Fruit fly (Drosophila melanogaster) whole organism, wandering third instar larva: Measurements from ENCODE around the gene Oscillin.

ENCODE experiments used
- CG9705 ChIP-seq: fragments of 200-800 bp; sonication (Bioruptor generic); optimal IDR thresholded peaks from 2 replicates; lab custom pipeline; 2018; ENCODE audit warnings: missing biosample characterization, mild to moderate bottlenecking, missing genetic modification characterization
- CrebA ChIP-seq: fragments of 200-800 bp; sonication (Bioruptor generic); optimal IDR thresholded peaks from 2 replicates; lab custom pipeline; 2016; ENCODE audit warnings: missing biosample characterization, mild to moderate bottlenecking, missing genetic modification characterization, borderline replicate concordance
- Dfd ChIP-seq: fragments of >200 bp; optimal IDR thresholded peaks from 2 replicates; lab custom pipeline; 2017; ENCODE audit warnings: missing biosample characterization, missing genetic modification characterization
- Dif ChIP-seq: fragments of 200-275, 200-300 bp; sonication (Bioruptor generic); optimal IDR thresholded peaks from 2 replicates; lab custom pipeline; 2018; ENCODE audit warnings: missing biosample characterization, missing genetic modification characterization; ENCODE audit not compliant: partially characterized antibody
- HLH106 ChIP-seq: fragments of 200-800 bp; optimal IDR thresholded peaks from 3 replicates; lab custom pipeline; 2019; ENCODE audit warnings: missing biosample characterization, mild to moderate bottlenecking, missing genetic modification characterization, moderate library complexity
- Hr83 ChIP-seq: fragments of 200-300 bp; sonication (Bioruptor generic); optimal IDR thresholded peaks from 2 replicates; lab custom pipeline; 2016; ENCODE audit warnings: missing biosample characterization, mild to moderate bottlenecking, missing genetic modification characterization, moderate library complexity; ENCODE audit not compliant: poor library complexity, severe bottlenecking
- Jra ChIP-seq: sonication (Bioruptor generic); optimal IDR thresholded peaks from 2 replicates; lab custom pipeline; 2016; ENCODE audit warnings: missing biosample characterization, missing genetic modification characterization
- Mio ChIP-seq: sonication (Bioruptor generic); optimal IDR thresholded peaks from 2 replicates; lab custom pipeline; 2016; ENCODE audit warnings: missing biosample characterization, missing genetic modification characterization
- Myc ChIP-seq: fragments of >200 bp; optimal IDR thresholded peaks from 2 replicates; lab custom pipeline; 2017
- OdsH ChIP-seq: fragments of 200-800 bp; sonication (Bioruptor generic); optimal IDR thresholded peaks from 2 replicates; lab custom pipeline; 2016; ENCODE audit warnings: missing biosample characterization, mild to moderate bottlenecking, missing genetic modification characterization
- Rel ChIP-seq, 2 experiments: fragments of 200-800 bp; sonication (Bioruptor generic) in 1 of 2; optimal IDR thresholded peaks; 2 replicates in 1 of 2; 3 replicates in 1 of 2; lab custom pipeline; 2016 to 2019; ENCODE audit warnings: mild to moderate bottlenecking in 2 of 2, missing biosample characterization in 2 of 2, missing genetic modification characterization in 2 of 2, moderate library complexity in 1 of 2
- Sp1 ChIP-seq: fragments of 200-800 bp; sonication (Bioruptor generic); optimal IDR thresholded peaks from 3 replicates; lab custom pipeline; 2019; ENCODE audit warnings: missing biosample characterization, mild to moderate bottlenecking, missing genetic modification characterization, moderate library complexity
- Vsx2 ChIP-seq: fragments of 200-300, 225-300 bp; sonication (Bioruptor generic); optimal IDR thresholded peaks from 2 replicates; lab custom pipeline; 2018; ENCODE audit warnings: missing biosample characterization, missing genetic modification characterization; ENCODE audit not compliant: partially characterized antibody
- br ChIP-seq: fragments of 200-800 bp; sonication (Bioruptor generic); optimal IDR thresholded peaks from 2 replicates; lab custom pipeline; 2016; ENCODE audit warnings: missing biosample characterization, missing genetic modification characterization
- brk ChIP-seq: fragments of 200-800 bp; sonication (Bioruptor generic); optimal IDR thresholded peaks from 2 replicates; lab custom pipeline; 2016; ENCODE audit warnings: missing biosample characterization, mild to moderate bottlenecking, missing genetic modification characterization
- dl ChIP-seq, 2 experiments: fragments of 175-275, 200-275 bp in 1 of 2; fragments of 200-275 bp in 1 of 2; sonication (Bioruptor generic); optimal IDR thresholded peaks; lab custom pipeline; 2018; ENCODE audit warnings: mild to moderate bottlenecking in 2 of 2, missing biosample characterization in 2 of 2, missing genetic modification characterization in 2 of 2, moderate library complexity in 2 of 2; ENCODE audit not compliant: partially characterized antibody in 2 of 2, insufficient read depth in 1 of 2
- dmrt93B ChIP-seq: fragments of 200-800 bp; sonication (Bioruptor generic); optimal IDR thresholded peaks from 2 replicates; lab custom pipeline; 2018; ENCODE audit warnings: missing biosample characterization, mild to moderate bottlenecking, missing genetic modification characterization
- dsf ChIP-seq: sonication (Bioruptor generic); optimal IDR thresholded peaks from 2 replicates; lab custom pipeline; 2016; ENCODE audit warnings: missing biosample characterization, missing genetic modification characterization, borderline replicate concordance
- fru ChIP-seq: fragments of 200-800 bp; sonication (Bioruptor generic); optimal IDR thresholded peaks from 3 replicates; lab custom pipeline; 2016; ENCODE audit warnings: missing biosample characterization, mild to moderate bottlenecking, missing genetic modification characterization
- lola ChIP-seq: fragments of >200 bp; optimal IDR thresholded peaks from 2 replicates; lab custom pipeline; 2017; ENCODE audit warnings: missing biosample characterization, missing genetic modification characterization
- pan ChIP-seq: fragments of >200 bp; optimal IDR thresholded peaks from 2 replicates; lab custom pipeline; 2017
- rgr ChIP-seq: fragments of 200-800 bp; sonication (Bioruptor generic); optimal IDR thresholded peaks from 3 replicates; lab custom pipeline; 2016; ENCODE audit warnings: missing biosample characterization, mild to moderate bottlenecking, missing genetic modification characterization
- sage ChIP-seq: fragments of 200-800 bp; sonication (Bioruptor generic); optimal IDR thresholded peaks from 2 replicates; lab custom pipeline; 2016; ENCODE audit warnings: missing biosample characterization, mild to moderate bottlenecking, missing genetic modification characterization
- sv ChIP-seq: fragments of 200-800 bp; sonication (Bioruptor generic); optimal IDR thresholded peaks from 3 replicates; lab custom pipeline; 2016; ENCODE audit warnings: missing biosample characterization, missing genetic modification characterization
- tai ChIP-seq: sonication (Bioruptor generic); optimal IDR thresholded peaks from 2 replicates; lab custom pipeline; 2016; ENCODE audit warnings: missing biosample characterization, missing genetic modification characterization
- usp ChIP-seq: fragments of >200 bp; optimal IDR thresholded peaks from 2 replicates; lab custom pipeline; 2017; ENCODE audit warnings: missing biosample characterization, missing genetic modification characterization
- woc ChIP-seq: sonication (Bioruptor generic); optimal IDR thresholded peaks from 2 replicates; lab custom pipeline; 2016; ENCODE audit warnings: missing biosample characterization, mild to moderate bottlenecking, missing genetic modification characterization

Gene Oscillin

dm6 chr2L:5581016-5581415 lies 34.1 kb downstream of the Oscillin start, which contains the start of gene CG14011:
Gene CG14011, minus strand, starts transcription at chr2L:5581116.
- no peak for TF ChIP-seq sage (GFP tag; lab: Kevin White, UChicago)
- TF ChIP-seq Myc (lab: Kevin White, UChicago), result no peak
- no peak for TF ChIP-seq Hr83
- no peak for TF ChIP-seq dmrt93B (GFP tag; lab: Kevin White, UChicago)
- no peak for TF ChIP-seq pan (lab: Kevin White, UChicago)
- TF ChIP-seq lola, result no peak
- TF ChIP-seq CG9705 (GFP tag; lab: Kevin White, UChicago), result no peak
- TF ChIP-seq Dif (GFP tag; lab: Kevin White, UChicago), result no peak
- no peak for TF ChIP-seq HLH106
- TF ChIP-seq Dfd (GFP tag; lab: Kevin White, UChicago), result no peak
- no peak for TF ChIP-seq Sp1 (GFP tag; lab: Kevin White, UChicago)
- TF ChIP-seq woc (GFP tag; lab: Kevin White, UChicago), result no peak
- no peak for TF ChIP-seq dl (GFP tag; optimal IDR thresholded peaks at IDR 0.05; lab: Kevin White, UChicago; ENCODE audit: insufficient read depth in 1 of 2, partially characterized antibody in 2 of 2)
- no peak for TF ChIP-seq sv
- TF ChIP-seq, all 38 proteins: peak for 0

dm6 chr2L:5588314-5588713 lies 41.4 kb downstream of the Oscillin start, which contains the start of gene CG7251:
Gene CG7251, minus strand, starts transcription at chr2L:5588414.
- TF ChIP-seq dmrt93B (GFP tag; lab: Kevin White, UChicago), result no peak
- TF ChIP-seq br (GFP tag; lab: Kevin White, UChicago), result no peak
- TF ChIP-seq Mio (GFP tag; lab: Kevin White, UChicago), result no peak
- TF ChIP-seq fru (GFP tag; lab: Kevin White, UChicago), result no peak
- no peak for TF ChIP-seq Jra (GFP tag; lab: Kevin White, UChicago)
- TF ChIP-seq usp (GFP tag; lab: Kevin White, UChicago), result no peak
- no peak for TF ChIP-seq CrebA (GFP tag; lab: Kevin White, UChicago)
- no peak for TF ChIP-seq dsf (GFP tag; lab: Kevin White, UChicago)
- TF ChIP-seq sv, result no peak
- no peak for TF ChIP-seq OdsH (GFP tag; lab: Kevin White, UChicago)

- TF ChIP-seq Dfd (GFP tag; lab: Kevin White, UChicago), result peak; percentile 85
- TF ChIP-seq woc (GFP tag; lab: Kevin White, UChicago), result no peak
Observed at dm6 chr2L:5593839-5594238, 47.0 kb downstream of the Oscillin start.

DNA sequence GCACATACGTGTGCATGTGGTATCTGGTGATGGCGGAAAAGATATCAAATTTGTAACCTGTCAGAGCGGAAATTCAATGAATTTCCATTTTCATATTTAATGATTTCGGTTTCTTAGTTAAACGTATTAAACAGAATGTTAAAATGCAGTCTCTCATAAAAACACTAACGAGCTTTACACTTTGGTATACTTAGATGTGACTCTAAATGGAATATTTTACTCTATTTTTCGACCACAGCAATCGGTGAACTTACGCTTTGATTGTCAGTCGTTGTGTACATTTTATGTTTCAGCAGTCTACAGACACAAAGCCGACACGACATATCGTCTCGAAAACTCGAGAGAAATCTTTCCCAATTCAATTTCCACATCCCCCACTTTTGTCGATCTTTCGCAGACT lies 49.6 kb downstream of the Oscillin start, which contains the start of gene CG18266:
TSS of gene CG18266 (plus strand) at position 301 of the 400 bp plus-strand sequence.
- no peak for TF ChIP-seq Rel (GFP tag; optimal IDR thresholded peaks at IDR 0.05; lab: Kevin White, UChicago)
- no peak for TF ChIP-seq Rel (tag; optimal IDR thresholded peaks at IDR 0.05; lab: Kevin White, UChicago)
- no peak for TF ChIP-seq Vsx2 (GFP tag; lab: Kevin White, UChicago)
- TF ChIP-seq tai (GFP tag; lab: Kevin White, UChicago), result no peak
- TF ChIP-seq dsf (GFP tag; lab: Kevin White, UChicago), result no peak
- no peak for TF ChIP-seq brk (GFP tag; lab: Kevin White, UChicago)
- no peak for TF ChIP-seq rgr (GFP tag; lab: Kevin White, UChicago)
